Fruit fly (Drosophila melanogaster) whole organism, embryonic: ENCODE data around the gene CG32276.

Source experiments
- Atf3 ChIP-seq: fragments of 200-800 bp; sonication (Bioruptor generic); optimal IDR thresholded peaks from 3 replicates; lab custom pipeline; 2016; ENCODE audit warnings: missing biosample characterization, missing genetic modification characterization
- BtbVII ChIP-seq: fragments of 200-800 bp; sonication (Bioruptor generic); optimal IDR thresholded peaks from 3 replicates; lab custom pipeline; 2017; ENCODE audit warnings: missing biosample characterization, mild to moderate bottlenecking, missing genetic modification characterization
- CG10209 ChIP-seq: fragments of 200-800 bp; sonication (Bioruptor generic); optimal IDR thresholded peaks from 3 replicates; lab custom pipeline; 2017; ENCODE audit warnings: missing biosample characterization, mild to moderate bottlenecking, missing genetic modification characterization, missing genetic modification reagents
- CG1024 ChIP-seq: fragments of 200-800 bp; sonication (Bioruptor generic); IDR thresholded peaks from 2 replicates; pipeline ENCODE4 v1.3.6; 2022; ENCODE audit warnings: missing biosample characterization, missing genetic modification characterization
- CG10267 ChIP-seq: fragments of 200-800 bp; sonication (Bioruptor generic); optimal IDR thresholded peaks from 2 replicates; lab custom pipeline; 2018; ENCODE audit warnings: missing biosample characterization, mild to moderate bottlenecking, missing genetic modification characterization, moderate library complexity
- CG12071 ChIP-seq: fragments of 200-800 bp; sonication (Bioruptor generic); optimal IDR thresholded peaks from 3 replicates; lab custom pipeline; 2018; ENCODE audit warnings: missing biosample characterization, mild to moderate bottlenecking, missing genetic modification characterization
- CG12744 ChIP-seq: fragments of 200-800 bp; sonication (Bioruptor generic); optimal IDR thresholded peaks from 2 replicates; lab custom pipeline; 2016; ENCODE audit warnings: missing biosample characterization, missing genetic modification characterization
- CG17802 ChIP-seq: fragments of 200-800 bp; sonication (Bioruptor generic); optimal IDR thresholded peaks from 2 replicates; lab custom pipeline; 2018; ENCODE audit warnings: missing biosample characterization, mild to moderate bottlenecking, missing genetic modification characterization, moderate library complexity
- CG18619 ChIP-seq: fragments of 200-800 bp; sonication (Bioruptor generic); optimal IDR thresholded peaks from 3 replicates; lab custom pipeline; 2017; ENCODE audit warnings: missing biosample characterization, mild to moderate bottlenecking, missing genetic modification characterization
- CG2199 ChIP-seq: fragments of 200-800 bp; sonication (Bioruptor generic); IDR thresholded peaks from 3 replicates; pipeline ENCODE4 v1.3.6; 2022; ENCODE audit warnings: missing biosample characterization, missing genetic modification characterization
- CG32767 ChIP-seq: fragments of 200-800 bp; sonication (Bioruptor generic); IDR thresholded peaks from 2 replicates; pipeline ENCODE4 v1.3.6; 2022; ENCODE audit warnings: missing biosample characterization, missing genetic modification characterization
- CG32772 ChIP-seq: fragments of 200-800 bp; sonication (Bioruptor generic); IDR thresholded peaks from 2 replicates; pipeline ENCODE4 v1.3.6; 2022; ENCODE audit warnings: missing biosample characterization, missing genetic modification characterization
- CG33213 ChIP-seq: fragments of 200-800 bp; sonication (Bioruptor generic); optimal IDR thresholded peaks from 3 replicates; lab custom pipeline; 2016; ENCODE audit warnings: missing biosample characterization, missing genetic modification characterization
- CG34376 ChIP-seq: fragments of 200-800 bp; sonication (Bioruptor generic); optimal IDR thresholded peaks from 2 replicates; lab custom pipeline; 2018; ENCODE audit warnings: missing biosample characterization, mild to moderate bottlenecking, missing genetic modification characterization
- CG6654 ChIP-seq: fragments of 200-800 bp; sonication (Bioruptor generic); optimal IDR thresholded peaks from 2 replicates; lab custom pipeline; 2017; ENCODE audit warnings: missing biosample characterization, mild to moderate bottlenecking, missing genetic modification characterization
- CG7271 ChIP-seq: fragments of 200-800 bp; sonication (Bioruptor generic); optimal IDR thresholded peaks from 2 replicates; lab custom pipeline; 2018; ENCODE audit warnings: missing biosample characterization, mild to moderate bottlenecking, missing genetic modification characterization, moderate library complexity
- CG7928 ChIP-seq: fragments of 200-800 bp; sonication (Bioruptor generic); optimal IDR thresholded peaks from 2 replicates; lab custom pipeline; 2017; ENCODE audit warnings: missing biosample characterization, mild to moderate bottlenecking, missing genetic modification characterization
- CG8281 ChIP-seq: fragments of 200-800 bp; sonication (Bioruptor generic); optimal IDR thresholded peaks from 2 replicates; lab custom pipeline; 2018; ENCODE audit warnings: missing biosample characterization, mild to moderate bottlenecking, missing genetic modification characterization, moderate library complexity
- CG8924 ChIP-seq: fragments of 200-800 bp; optimal IDR thresholded peaks from 3 replicates; lab custom pipeline; 2019; ENCODE audit warnings: missing biosample characterization, mild to moderate bottlenecking, missing genetic modification characterization, moderate library complexity
- CG8944 ChIP-seq: fragments of 200-800 bp; sonication (Bioruptor generic); optimal IDR thresholded peaks from 3 replicates; lab custom pipeline; 2016; ENCODE audit warnings: missing biosample characterization, missing genetic modification characterization
- CG9215 ChIP-seq: fragments of 200-800 bp; sonication (Bioruptor generic); IDR thresholded peaks from 2 replicates; pipeline ENCODE4 v1.3.6; 2022; ENCODE audit warnings: missing biosample characterization, missing genetic modification characterization
- CkIIα-i1 ChIP-seq: fragments of 200-800 bp; sonication (Bioruptor generic); IDR thresholded peaks from 2 replicates; pipeline ENCODE4 v1.3.6; 2022; ENCODE audit warnings: missing biosample characterization, missing genetic modification characterization
- Dll ChIP-seq: fragments of 200-800 bp; sonication (Bioruptor generic); IDR thresholded peaks from 4 replicates; pipeline ENCODE4 v1.3.6; 2022; ENCODE audit warnings: missing biosample characterization, missing genetic modification characterization; ENCODE audit not compliant: partially characterized antibody
- Drgx ChIP-seq: fragments of 200-800 bp; sonication (Bioruptor generic); IDR thresholded peaks from 2 replicates; pipeline ENCODE4 v1.3.6; 2022; ENCODE audit warnings: missing biosample characterization, missing genetic modification characterization
- Eip74EF ChIP-seq, 2 experiments: fragments of 200-800 bp in 1 of 2; fragments of >200 bp in 1 of 2; sonication (Bioruptor generic) in 1 of 2; optimal IDR thresholded peaks; 2 replicates each; lab custom pipeline; 2017 to 2019; ENCODE audit warnings: missing biosample characterization in 2 of 2, missing genetic modification characterization in 2 of 2, mild to moderate bottlenecking in 1 of 2, moderate library complexity in 1 of 2
- MESR4 ChIP-seq: fragments of 200-800 bp; sonication (Bioruptor generic); optimal IDR thresholded peaks from 2 replicates; lab custom pipeline; 2018; ENCODE audit warnings: missing biosample characterization, mild to moderate bottlenecking, missing genetic modification characterization, moderate library complexity
- Rx ChIP-seq: fragments of 200-800 bp; sonication (Bioruptor generic); IDR thresholded peaks from 2 replicates; pipeline ENCODE4 v1.3.6; 2022; ENCODE audit warnings: missing biosample characterization, missing genetic modification characterization
- Sox102F ChIP-seq: fragments of 200-800 bp; sonication (Bioruptor generic); optimal IDR thresholded peaks from 2 replicates; lab custom pipeline; 2018; ENCODE audit warnings: missing biosample characterization, mild to moderate bottlenecking, missing genetic modification characterization, moderate library complexity
- Spps ChIP-seq: fragments of 200-800 bp; sonication (Bioruptor generic); optimal IDR thresholded peaks from 2 replicates; lab custom pipeline; 2018; ENCODE audit warnings: missing biosample characterization, mild to moderate bottlenecking, missing genetic modification characterization
- TFAM ChIP-seq: fragments of 200-800 bp; sonication (Bioruptor generic); optimal IDR thresholded peaks from 2 replicates; lab custom pipeline; 2017; ENCODE audit warnings: missing biosample characterization, missing genetic modification characterization, inconsistent platforms
- Trl ChIP-seq, 3 experiments: fragments of >200 bp in 2 of 3; fragments of 200-800 bp in 1 of 3; sonication (Bioruptor generic) in 1 of 3; optimal IDR thresholded peaks; 2 replicates in 1 of 3; 3 replicates in 2 of 3; lab custom pipeline; 2016 to 2017; ENCODE audit warnings: missing biosample characterization in 1 of 3, missing genetic modification characterization in 1 of 3
- al ChIP-seq: fragments of 200-800 bp; sonication (Bioruptor generic); IDR thresholded peaks from 2 replicates; pipeline ENCODE4 v1.3.6; 2022; ENCODE audit warnings: missing biosample characterization, missing genetic modification characterization
- ase ChIP-seq: fragments of 200-800 bp; sonication (Bioruptor generic); IDR thresholded peaks from 3 replicates; pipeline ENCODE4 v1.3.6; 2022; ENCODE audit warnings: missing biosample characterization, missing genetic modification characterization
- br ChIP-seq: fragments of >200 bp; optimal IDR thresholded peaks from 2 replicates; lab custom pipeline; 2017
- cato ChIP-seq: fragments of 200-800 bp; sonication (Bioruptor generic); optimal IDR thresholded peaks from 2 replicates; lab custom pipeline; 2016; ENCODE audit warnings: missing biosample characterization, missing genetic modification characterization, borderline replicate concordance
- ci ChIP-seq: fragments of 200-800 bp; sonication (Bioruptor generic); IDR thresholded peaks from 3 replicates; pipeline ENCODE4 v1.3.6; 2022; ENCODE audit warnings: missing biosample characterization, missing genetic modification characterization
- eyg ChIP-seq: fragments of 200-800 bp; sonication (Bioruptor generic); optimal IDR thresholded peaks from 3 replicates; lab custom pipeline; 2016; ENCODE audit warnings: missing biosample characterization, missing genetic modification characterization
- jumu ChIP-seq: fragments of 200-800 bp; sonication (Bioruptor generic); optimal IDR thresholded peaks from 3 replicates; lab custom pipeline; 2016; ENCODE audit warnings: missing biosample characterization, missing genetic modification characterization
- odd ChIP-seq: fragments of 200-800 bp; sonication (Bioruptor generic); optimal IDR thresholded peaks from 2 replicates; lab custom pipeline; 2017; ENCODE audit warnings: missing biosample characterization, mild to moderate bottlenecking, missing genetic modification characterization
- onecut ChIP-seq: fragments of 200-800 bp; sonication (Bioruptor generic); IDR thresholded peaks from 2 replicates; pipeline ENCODE4 v1.3.6; 2022; ENCODE audit warnings: missing biosample characterization, missing genetic modification characterization
- peb ChIP-seq: fragments of 200-800 bp; sonication (Bioruptor generic); IDR thresholded peaks from 2 replicates; pipeline ENCODE4 v1.3.6; 2022; ENCODE audit warnings: missing biosample characterization, missing genetic modification characterization
- pho ChIP-seq: fragments of 200-800 bp; sonication (Bioruptor generic); optimal IDR thresholded peaks from 2 replicates; lab custom pipeline; 2016; ENCODE audit warnings: missing biosample characterization, missing genetic modification characterization
- pnt ChIP-seq: fragments of 200-800 bp; sonication (Bioruptor generic); optimal IDR thresholded peaks from 3 replicates; lab custom pipeline; 2016; ENCODE audit warnings: missing biosample characterization, missing genetic modification characterization
- rib ChIP-seq: fragments of 200-800 bp; sonication (Bioruptor generic); IDR thresholded peaks from 2 replicates; pipeline ENCODE4 v1.3.6; 2022; ENCODE audit warnings: missing biosample characterization, missing genetic modification characterization
- run ChIP-seq: fragments of 200-800 bp; sonication (Bioruptor generic); optimal IDR thresholded peaks from 3 replicates; lab custom pipeline; 2018; ENCODE audit warnings: missing biosample characterization, mild to moderate bottlenecking, missing genetic modification characterization
- sim ChIP-seq: fragments of 200-800 bp; sonication (Bioruptor generic); IDR thresholded peaks from 2 replicates; pipeline ENCODE4 v1.3.6; 2022; ENCODE audit warnings: missing biosample characterization, missing genetic modification characterization
- sqz ChIP-seq: fragments of 200-800 bp; sonication (Bioruptor generic); optimal IDR thresholded peaks from 3 replicates; lab custom pipeline; 2018; ENCODE audit warnings: missing biosample characterization, mild to moderate bottlenecking, missing genetic modification characterization
- tio ChIP-seq: fragments of 200-800 bp; sonication (Bioruptor generic); optimal IDR thresholded peaks from 2 replicates; lab custom pipeline; 2017; ENCODE audit warnings: missing biosample characterization, missing genetic modification characterization, inconsistent platforms
- tna ChIP-seq: fragments of 200-800 bp; sonication (Bioruptor generic); IDR thresholded peaks from 2 replicates; pipeline ENCODE4 v1.3.6; 2022; ENCODE audit warnings: missing biosample characterization, missing genetic modification characterization; ENCODE audit not compliant: partially characterized antibody
- tx ChIP-seq: fragments of 200-800 bp; sonication (Bioruptor generic); optimal IDR thresholded peaks from 2 replicates; lab custom pipeline; 2016; ENCODE audit warnings: missing biosample characterization, missing genetic modification characterization
- zfh2 ChIP-seq: fragments of 200-800 bp; sonication (Bioruptor generic); optimal IDR thresholded peaks from 2 replicates; lab custom pipeline; 2016; ENCODE audit warnings: missing biosample characterization, missing genetic modification characterization

Gene CG32276

dm6 chr3L:3179474-3179873 lies 19.4 kb downstream of the CG32276 start (continued):
- peak; percentile 73 for TF ChIP-seq CG8281 (tag; lab: Kevin White, UChicago)
- no peak for TF ChIP-seq CkIIα-i1 (GFP tag; lab: Robert Waterston, UW)
- peak; percentile 56; the same call in 1 of the 2 replicates for TF ChIP-seq CG1024
- TF ChIP-seq onecut (GFP tag; lab: Robert Waterston, UW): peak; percentile 80
- TF ChIP-seq zfh2 (GFP tag; lab: Kevin White, UChicago): peak; percentile 74
- TF ChIP-seq CG9215 (GFP tag; lab: Robert Waterston, UW): peak; percentile 81
- TF ChIP-seq Spps (tag; lab: Kevin White, UChicago): peak; percentile 86
- TF ChIP-seq pho (GFP tag; lab: Kevin White, UChicago): peak; percentile 54
- peak; percentile 63 for TF ChIP-seq run (tag; lab: Kevin White, UChicago)
- TF ChIP-seq CG33213 (GFP tag; lab: Kevin White, UChicago): peak; percentile 80
- TF ChIP-seq CG17802 (tag; lab: Kevin White, UChicago): peak; percentile 68
- peak; percentile 89 for TF ChIP-seq ci
- TF ChIP-seq Drgx (GFP tag; lab: Robert Waterston, UW): peak; percentile 90
- peak; percentile 76 for TF ChIP-seq al (GFP tag; lab: Robert Waterston, UW)
- TF ChIP-seq CG8944 (GFP tag; lab: Kevin White, UChicago): peak; percentile 22
- peak; percentile 84 for TF ChIP-seq CG8924 (tag; lab: Kevin White, UChicago)
- peak; percentile 51 for TF ChIP-seq CG7928
- TF ChIP-seq peb (GFP tag; lab: Robert Waterston, UW): peak; percentile 70
- TF ChIP-seq tio (GFP tag; lab: Kevin White, UChicago): no peak
- peak; percentile 86 for TF ChIP-seq Sox102F (GFP tag; lab: Kevin White, UChicago)
- TF ChIP-seq tx: peak; percentile 35
- TF ChIP-seq jumu: peak; percentile 74
- peak; percentile 82 for TF ChIP-seq CG18619 (GFP tag; lab: Kevin White, UChicago)
- 0 out of 2 replicates have a peak, but pooled peaks have one; percentile 40 for TF ChIP-seq rib
- peak; percentile 64 for TF ChIP-seq CG6654 (GFP tag; lab: Kevin White, UChicago)
- peak; percentile 79 for TF ChIP-seq CG10209 (GFP tag; lab: Kevin White, UChicago)
- peak; percentile 45 for TF ChIP-seq cato (GFP tag; lab: Kevin White, UChicago)
- TF ChIP-seq sqz (GFP tag; lab: Kevin White, UChicago): no peak
- no peak for TF ChIP-seq odd (GFP tag; lab: Kevin White, UChicago)
- peak; percentile 59 for TF ChIP-seq CG34376 (GFP tag; lab: Kevin White, UChicago)
- peak; percentile 82 for TF ChIP-seq ase (GFP tag; lab: Robert Waterston, UW)
- TF ChIP-seq CG12744 (GFP tag; lab: Kevin White, UChicago): peak; percentile 80
- no peak for TF ChIP-seq tna (GFP tag; lab: Robert Waterston, UW)
- no peak for TF ChIP-seq Dll (GFP tag; lab: Robert Waterston, UW)
- TF ChIP-seq Eip74EF (GFP tag; optimal IDR thresholded peaks at IDR 0.05; lab: Kevin White, UChicago): no peak
- TF ChIP-seq CG32767 (GFP tag; lab: Robert Waterston, UW): peak; percentile 63
- peak; percentile 27 for TF ChIP-seq TFAM (GFP tag; lab: Kevin White, UChicago)
- TF ChIP-seq pnt (GFP tag; lab: Kevin White, UChicago): peak; percentile 70
- TF ChIP-seq MESR4 (GFP tag; lab: Kevin White, UChicago): no peak
- no peak for TF ChIP-seq CG12071 (GFP tag; lab: Kevin White, UChicago)
- peak; percentile 83 for TF ChIP-seq CG10267 (tag; lab: Kevin White, UChicago)
- TF ChIP-seq br (lab: Kevin White, UChicago): no peak
- peak; percentile 55 for TF ChIP-seq CG7271 (tag; lab: Kevin White, UChicago)
- no peak for TF ChIP-seq Trl (optimal IDR thresholded peaks at IDR 0.05; lab: Kevin White, UChicago)
- peak; percentile 89 for TF ChIP-seq Trl (GFP tag; optimal IDR thresholded peaks at IDR 0.05; lab: Kevin White, UChicago)
- TF ChIP-seq Rx (GFP tag; lab: Robert Waterston, UW): peak; percentile 70
- TF ChIP-seq Atf3 (GFP tag; lab: Kevin White, UChicago): peak; percentile 31
- peak; percentile 87 for TF ChIP-seq CG32772 (GFP tag; lab: Robert Waterston, UW)
- TF ChIP-seq CG2199 (GFP tag; lab: Robert Waterston, UW): peak; percentile 77; the same call in 1 of the 3 replicates
- peak; percentile 78 for TF ChIP-seq sim (GFP tag; lab: Robert Waterston, UW)
- peak; percentile 92 for TF ChIP-seq BtbVII
- TF ChIP-seq eyg (GFP tag; lab: Kevin White, UChicago): peak; percentile 78
